Fruit fly (Drosophila melanogaster): ENCODE results near the gene CG32240.

Gene CG32240

dm6 chr3L:4378895-4379294 lies 2.5 kb downstream of the CG32240 start:
- TF ChIP-seq psq (optimal IDR thresholded peaks at IDR 0.05) (no peak), usp (GFP tag; optimal IDR thresholded peaks at IDR 0.05) (no peak), CG8478 (optimal IDR thresholded peaks at IDR 0.05) (no peak), EcR (GFP tag; optimal IDR thresholded peaks at IDR 0.05) (no peak), pan (optimal IDR thresholded peaks at IDR 0.05) (no peak)

- TF ChIP-seq usp (GFP tag; optimal IDR thresholded peaks at IDR 0.05) = no peak
- TF ChIP-seq Dll (optimal IDR thresholded peaks at IDR 0.05) = no peak
- no peak for TF ChIP-seq pan (optimal IDR thresholded peaks at IDR 0.05)
- no peak for TF ChIP-seq CG8478 (optimal IDR thresholded peaks at IDR 0.05)
- TF ChIP-seq psq (optimal IDR thresholded peaks at IDR 0.05) = no peak
- TF ChIP-seq EcR (GFP tag; optimal IDR thresholded peaks at IDR 0.05) = no peak
These were observed 3.9 kb downstream of the CG32240 start for dm6 chr3L:4377496-4377895.

- no peak for TF ChIP-seq usp (GFP tag; optimal IDR thresholded peaks at IDR 0.05)
- no peak for TF ChIP-seq psq (optimal IDR thresholded peaks at IDR 0.05)
- no peak for TF ChIP-seq CG8478 (optimal IDR thresholded peaks at IDR 0.05)
- TF ChIP-seq Dll (optimal IDR thresholded peaks at IDR 0.05) = no peak
- no peak for TF ChIP-seq pan (optimal IDR thresholded peaks at IDR 0.05)
- TF ChIP-seq EcR (GFP tag; optimal IDR thresholded peaks at IDR 0.05) = no peak
These were observed 5.6 kb downstream of the CG32240 start for dm6 chr3L:4375675-4376366.

dm6 chr3L:4371978-4372377 lies 9.5 kb downstream of the CG32240 start:
- TF ChIP-seq psq (optimal IDR thresholded peaks at IDR 0.05) (no peak), CG8478 (optimal IDR thresholded peaks at IDR 0.05) (no peak), pan (optimal IDR thresholded peaks at IDR 0.05) (no peak), usp (GFP tag; optimal IDR thresholded peaks at IDR 0.05) (no peak), EcR (GFP tag; optimal IDR thresholded peaks at IDR 0.05) (no peak), Dll (optimal IDR thresholded peaks at IDR 0.05) (no peak)

DNA sequence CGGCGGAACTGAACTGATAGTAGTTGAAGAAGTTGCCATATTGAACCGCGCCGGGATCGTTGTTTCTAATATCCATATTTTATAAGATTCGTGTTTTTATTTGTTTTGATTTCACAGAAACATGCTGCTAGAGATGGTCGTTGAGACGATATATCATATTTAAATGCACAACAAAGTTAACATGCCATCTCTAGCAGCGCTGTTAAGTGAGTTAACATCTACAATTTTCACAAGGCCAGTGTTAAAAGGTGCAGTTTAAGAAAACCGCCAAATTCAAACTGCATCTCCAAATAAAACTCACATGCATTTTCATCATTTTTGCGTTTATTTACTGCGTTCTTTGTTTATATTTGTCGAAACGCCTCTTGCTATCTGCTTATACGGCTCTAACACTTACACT lies 14.1 kb downstream of the CG32240 start, which contains the start of gene CG11342:
Gene CG11342 (minus strand): TSS at position 120 of the 400 bp plus-strand sequence.
- no peak for TF ChIP-seq usp (GFP tag; optimal IDR thresholded peaks at IDR 0.05)

dm6 chr3L:4365197-4365596 lies 16.2 kb downstream of the CG32240 start, which contains the start of gene CG33514:
Gene CG33514 (plus strand): TSS chr3L:4365434.
- TF ChIP-seq EcR (GFP tag; optimal IDR thresholded peaks at IDR 0.05) (no peak), Dll (optimal IDR thresholded peaks at IDR 0.05) (no peak), CG8478 (optimal IDR thresholded peaks at IDR 0.05) (no peak), pan (optimal IDR thresholded peaks at IDR 0.05) (no peak), usp (GFP tag; optimal IDR thresholded peaks at IDR 0.05) (no peak), psq (optimal IDR thresholded peaks at IDR 0.05) (no peak)

dm6 chr3L:4363887-4364794 lies 17.3 kb downstream of the CG32240 start, which contains the start of the genes Cip4 and mRpS6:
Gene Cip4 (minus strand): TSS chr3L:4364102.
Gene mRpS6 (plus strand): TSS chr3L:4364550.
- TF ChIP-seq EcR (GFP tag; optimal IDR thresholded peaks at IDR 0.05) (no peak), CG8478 (optimal IDR thresholded peaks at IDR 0.05) (no peak), pan (optimal IDR thresholded peaks at IDR 0.05) (no peak), Dll (optimal IDR thresholded peaks at IDR 0.05) (no peak), usp (GFP tag; optimal IDR thresholded peaks at IDR 0.05) (no peak), psq (optimal IDR thresholded peaks at IDR 0.05) (no peak)

DNA sequence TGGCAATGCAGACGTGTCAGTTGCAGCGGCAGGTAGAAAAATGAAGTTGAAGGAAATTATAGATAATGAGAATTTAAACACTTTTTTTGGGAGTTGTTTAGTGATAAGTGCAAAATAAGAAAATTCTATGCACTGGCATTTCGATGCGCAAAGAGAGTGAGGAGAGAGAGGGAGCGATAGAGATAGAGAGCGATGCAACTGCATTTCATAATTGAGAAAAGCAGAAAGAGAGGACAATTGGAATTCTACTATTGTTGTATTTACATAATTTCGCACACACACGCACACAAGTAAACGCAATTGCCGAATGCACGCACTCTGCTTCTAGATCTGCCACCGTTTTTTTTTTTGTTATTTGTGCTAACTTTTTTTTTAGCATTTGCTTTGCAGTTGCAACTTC lies 17.9 kb downstream of the CG32240 start:
- TF ChIP-seq Dll (optimal IDR thresholded peaks at IDR 0.05) (no peak), psq (optimal IDR thresholded peaks at IDR 0.05) (no peak), pan (optimal IDR thresholded peaks at IDR 0.05) (no peak), usp (GFP tag; optimal IDR thresholded peaks at IDR 0.05) (no peak), EcR (GFP tag; optimal IDR thresholded peaks at IDR 0.05) (no peak), CG8478 (optimal IDR thresholded peaks at IDR 0.05) (no peak)

- TF ChIP-seq usp (GFP tag; optimal IDR thresholded peaks at IDR 0.05) (no peak), CG8478 (optimal IDR thresholded peaks at IDR 0.05) (no peak), Dll (optimal IDR thresholded peaks at IDR 0.05) (no peak), psq (optimal IDR thresholded peaks at IDR 0.05) (no peak), EcR (GFP tag; optimal IDR thresholded peaks at IDR 0.05) (no peak), pan (optimal IDR thresholded peaks at IDR 0.05) (no peak)
These were observed 18.5 kb downstream of the CG32240 start for dm6 chr3L:4362937-4363336.

DNA sequence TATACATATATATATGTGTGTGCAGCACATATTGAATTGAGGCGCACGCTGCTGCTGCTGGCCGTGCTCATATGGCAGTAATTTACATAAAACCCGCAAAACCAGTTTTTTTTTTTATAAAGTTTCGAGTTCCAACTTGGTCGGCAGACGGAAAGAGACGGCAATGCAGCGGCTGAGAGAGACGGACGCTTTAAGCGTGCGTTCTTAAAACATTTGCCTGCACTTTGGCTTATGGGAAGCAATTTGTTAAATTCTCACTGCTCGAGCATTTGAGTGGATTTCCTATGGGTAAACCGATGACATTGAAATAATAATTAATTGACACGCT lies 21.1 kb downstream of the CG32240 start:
- no peak for TF ChIP-seq EcR (GFP tag; optimal IDR thresholded peaks at IDR 0.05)

- TF ChIP-seq usp (GFP tag; optimal IDR thresholded peaks at IDR 0.05) = no peak
- TF ChIP-seq psq (optimal IDR thresholded peaks at IDR 0.05) = no peak
- TF ChIP-seq EcR (GFP tag; optimal IDR thresholded peaks at IDR 0.05) = no peak
- no peak for TF ChIP-seq CG8478 (optimal IDR thresholded peaks at IDR 0.05)
- no peak for TF ChIP-seq pan (optimal IDR thresholded peaks at IDR 0.05)
- no peak for TF ChIP-seq Dll (optimal IDR thresholded peaks at IDR 0.05)
These were observed 21.6 kb downstream of the CG32240 start for dm6 chr3L:4359688-4360375.

dm6 chr3L:4357705-4358131 lies 23.7 kb downstream of the CG32240 start:
- no peak for TF ChIP-seq pan (optimal IDR thresholded peaks at IDR 0.05)
- TF ChIP-seq psq (optimal IDR thresholded peaks at IDR 0.05) = no peak
- TF ChIP-seq CG8478 (optimal IDR thresholded peaks at IDR 0.05) = no peak
- no peak for TF ChIP-seq EcR (GFP tag; optimal IDR thresholded peaks at IDR 0.05)
- no peak for TF ChIP-seq Dll (optimal IDR thresholded peaks at IDR 0.05)
- no peak for TF ChIP-seq usp (GFP tag; optimal IDR thresholded peaks at IDR 0.05)
